Fruit fly (Drosophila melanogaster) whole organism, prepupa: ENCODE results near the gene CG43348.

Experiments used
- CG8119 ChIP-seq: fragments of 200-800 bp; sonication (Bioruptor generic); IDR thresholded peaks from 3 replicates; pipeline ENCODE4 v1.3.6; 2022; ENCODE audit warnings: missing biosample characterization, missing genetic modification characterization
- Eip93F ChIP-seq: fragments of 200-800 bp; sonication (Bioruptor generic); optimal IDR thresholded peaks from 2 replicates; lab custom pipeline; 2016; ENCODE audit warnings: missing biosample characterization, mild to moderate bottlenecking, missing genetic modification characterization
- Ets96B ChIP-seq: fragments of 200-800 bp; optimal IDR thresholded peaks from 2 replicates; lab custom pipeline; 2019; ENCODE audit warnings: missing biosample characterization, mild to moderate bottlenecking, missing genetic modification characterization, moderate library complexity
- Sox15 ChIP-seq: fragments of 200-800 bp; sonication (Bioruptor generic); optimal IDR thresholded peaks from 3 replicates; lab custom pipeline; 2016; ENCODE audit warnings: missing biosample characterization, missing genetic modification characterization
- ss ChIP-seq, 2 experiments: fragments of 200-800 bp; sonication (Bioruptor generic); optimal IDR thresholded peaks; 2 replicates in 1 of 2; 3 replicates in 1 of 2; lab custom pipeline; 2017 to 2018; ENCODE audit warnings: mild to moderate bottlenecking in 2 of 2, missing biosample characterization in 2 of 2, missing genetic modification characterization in 2 of 2, moderate library complexity in 1 of 2

dm6 chr2L:1157357-1157678 is 41.9 kb upstream of the CG43348 start:
- no peak for TF ChIP-seq Sox15 (GFP tag; lab: Kevin White, UChicago)
- TF ChIP-seq Ets96B: no peak
- no peak for TF ChIP-seq CG8119 (GFP tag; lab: Robert Waterston, UW)
- TF ChIP-seq Eip93F (GFP tag; lab: Kevin White, UChicago): no peak
- no peak for TF ChIP-seq ss (GFP tag; optimal IDR thresholded peaks at IDR 0.05; lab: Kevin White, UChicago)
